Worm (Caenorhabditis elegans) whole organism, L2 larva: ENCODE results near the gene C56C10.4.
"Not testable (repeated sequence)": the region's sequence is repeated elsewhere in the genome, so short reads cannot be mapped to it uniquely, and the experiment has no call there.

Source experiments
- C34F6.9 ChIP-seq: fragments of 150-350 bp; optimal IDR thresholded peaks from 2 replicates; lab custom pipeline; 2014; ENCODE audit warnings: missing biosample characterization, missing genetic modification characterization
- F13H6.1 ChIP-seq: sonication (generic microtip); optimal IDR thresholded peaks from 2 replicates; lab custom pipeline; 2016; ENCODE audit warnings: missing genetic modification characterization, missing compliant biosample characterization
- R02D3.7 ChIP-seq: fragments of 150-350 bp; optimal IDR thresholded peaks from 2 replicates; lab custom pipeline; 2014; ENCODE audit warnings: missing biosample characterization, missing genetic modification characterization
- Y55F3AM.14 ChIP-seq: fragments of 200-800 bp; sonication (Bioruptor generic); optimal IDR thresholded peaks from 2 replicates; lab custom pipeline; 2018; ENCODE audit warnings: mild to moderate bottlenecking, missing genetic modification characterization, missing compliant biosample characterization
- crh-2 ChIP-seq: sonication (generic microtip); optimal IDR thresholded peaks from 2 replicates; lab custom pipeline; 2017; ENCODE audit warnings: missing biosample characterization, missing genetic modification characterization
- elt-3 ChIP-seq: sonication (generic microtip); optimal IDR thresholded peaks from 2 replicates; lab custom pipeline; 2017; ENCODE audit warnings: missing biosample characterization, missing genetic modification characterization
- fos-1 ChIP-seq: fragments of 150-350 bp; optimal IDR thresholded peaks from 2 replicates; lab custom pipeline; 2014; ENCODE audit warnings: missing biosample characterization, missing genetic modification characterization
- gmeb-1 ChIP-seq: fragments of 150-350 bp; optimal IDR thresholded peaks from 2 replicates; lab custom pipeline; 2014; ENCODE audit warnings: missing biosample characterization, missing genetic modification characterization
- lin-11 ChIP-seq: fragments of 150-350 bp; sonication (generic microtip); optimal IDR thresholded peaks from 2 replicates; lab custom pipeline; 2014; ENCODE audit warnings: missing biosample characterization, missing genetic modification characterization, inconsistent platforms, mixed read lengths
- lin-13 ChIP-seq: fragments of 150-350 bp; optimal IDR thresholded peaks from 2 replicates; lab custom pipeline; 2014; ENCODE audit warnings: missing biosample characterization, missing genetic modification reagents, missing genetic modification characterization
- lin-39 ChIP-seq: fragments of 150-350 bp; optimal IDR thresholded peaks from 2 replicates; lab custom pipeline; 2014; ENCODE audit warnings: missing biosample characterization, missing genetic modification reagents, missing genetic modification characterization
- lsy-2 ChIP-seq, 2 experiments: fragments of 150-350 bp in 1 of 2; sonication (generic microtip) in 1 of 2; optimal IDR thresholded peaks; 2 replicates each; lab custom pipeline; 2014 to 2017; ENCODE audit warnings: missing biosample characterization in 2 of 2, missing genetic modification characterization in 2 of 2
- mab-5 ChIP-seq: fragments of 150-350 bp; optimal IDR thresholded peaks from 2 replicates; lab custom pipeline; 2014; ENCODE audit warnings: missing biosample characterization, missing genetic modification characterization
- mdl-1 ChIP-seq, 2 experiments: fragments of 150-350 bp in 1 of 2; sonication (generic microtip) in 1 of 2; optimal IDR thresholded peaks; 2 replicates each; lab custom pipeline; 2017; ENCODE audit warnings: missing biosample characterization in 2 of 2, missing genetic modification characterization in 2 of 2
- nhr-11 ChIP-seq: fragments of 150-350 bp; optimal IDR thresholded peaks from 2 replicates; lab custom pipeline; 2014; ENCODE audit warnings: missing biosample characterization, missing genetic modification characterization
- nhr-23 ChIP-seq: fragments of 150-350 bp; optimal IDR thresholded peaks from 2 replicates; lab custom pipeline; 2014; ENCODE audit warnings: missing biosample characterization, missing genetic modification reagents, missing genetic modification characterization
- nhr-237 ChIP-seq: fragments of 150-350 bp; optimal IDR thresholded peaks from 2 replicates; lab custom pipeline; 2014; ENCODE audit warnings: missing biosample characterization, missing genetic modification characterization
- nhr-25 ChIP-seq: fragments of 150-350 bp; sonication (generic microtip); optimal IDR thresholded peaks from 3 replicates; lab custom pipeline; 2014; ENCODE audit warnings: missing biosample characterization, missing genetic modification characterization
- nhr-6 ChIP-seq: fragments of 150-350 bp; optimal IDR thresholded peaks from 2 replicates; lab custom pipeline; 2014; ENCODE audit warnings: missing biosample characterization, missing genetic modification characterization
- nhr-77 ChIP-seq: fragments of 150-350 bp; optimal IDR thresholded peaks from 2 replicates; lab custom pipeline; 2014; ENCODE audit warnings: missing biosample characterization, missing genetic modification characterization
- peb-1 ChIP-seq: fragments of 150-350 bp; optimal IDR thresholded peaks from 2 replicates; lab custom pipeline; 2014; ENCODE audit warnings: missing biosample characterization, missing genetic modification characterization
- sma-9 ChIP-seq, 2 experiments: fragments of 150-350 bp in 1 of 2; sonication (generic microtip) in 1 of 2; optimal IDR thresholded peaks; 2 replicates each; lab custom pipeline; 2014 to 2016; ENCODE audit warnings: missing genetic modification characterization in 2 of 2, mild to moderate bottlenecking in 1 of 2, missing biosample characterization in 1 of 2, missing compliant biosample characterization in 1 of 2, missing genetic modification reagents in 1 of 2, moderate library complexity in 1 of 2
- snpc-4 ChIP-seq: fragments of 150-350 bp; optimal IDR thresholded peaks from 2 replicates; lab custom pipeline; 2014; ENCODE audit warnings: missing biosample characterization, missing genetic modification characterization
- zag-1 ChIP-seq: fragments of 150-350 bp; optimal IDR thresholded peaks from 2 replicates; lab custom pipeline; 2014; ENCODE audit warnings: missing biosample characterization, missing genetic modification characterization

C56C10.4 gene

DNA sequence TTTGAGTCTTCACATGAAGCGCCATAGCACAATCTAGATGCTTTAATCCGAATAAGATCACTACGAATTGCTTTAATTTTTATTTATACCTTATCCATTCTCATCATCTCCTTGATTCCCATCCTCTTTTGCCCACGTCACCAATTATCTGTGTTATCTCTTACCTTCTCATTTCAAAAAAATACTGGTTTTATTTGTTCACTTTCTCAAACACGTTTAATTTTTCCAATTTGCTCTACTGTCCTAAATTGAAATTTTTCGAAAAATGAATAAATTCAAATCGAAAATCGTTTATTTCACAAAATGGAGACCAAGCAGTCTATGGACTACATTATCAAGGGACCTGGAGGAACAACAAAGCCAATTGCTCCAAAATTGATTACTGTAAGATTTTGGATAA, 39.0 kb downstream of the C56C10.4 start, which contains the start of gene F54H5.3:
F54H5.3 (plus strand) TSS at position 301 of the 400 bp plus-strand sequence.
- TF ChIP-seq mdl-1 (tag; optimal IDR thresholded peaks at IDR 0.05; lab: Kevin White, UChicago) = no peak
- no peak for TF ChIP-seq lin-13
- no peak for TF ChIP-seq F13H6.1
- TF ChIP-seq mab-5 (tag; lab: Kevin White, UChicago) = no peak
- no peak for TF ChIP-seq crh-2 (tag; lab: Kevin White, UChicago)
- TF ChIP-seq snpc-4 (tag; lab: Kevin White, UChicago) = no peak

DNA sequence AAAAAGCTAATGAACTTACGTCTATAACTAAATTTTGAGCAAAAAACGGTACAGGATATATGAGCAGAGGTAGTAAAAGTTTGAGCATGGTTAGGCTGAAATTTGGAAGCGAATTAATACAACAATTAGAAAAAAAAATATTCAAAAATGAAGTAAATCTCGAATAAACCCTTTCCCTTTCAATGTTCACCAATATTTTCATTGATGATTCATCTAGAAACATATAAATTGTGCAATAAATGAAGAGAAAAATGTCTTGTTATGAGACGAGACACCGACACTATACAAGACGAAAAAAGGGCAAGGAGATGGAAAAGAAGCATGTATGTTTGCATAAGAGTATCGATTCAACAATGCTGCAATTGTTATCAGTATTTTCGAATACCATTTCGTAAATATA, 42.4 kb downstream of the C56C10.4 start, which contains the start of gene F54H5.14:
F54H5.14 (minus strand) TSS at position 101 of the 400 bp plus-strand sequence.
- TF ChIP-seq elt-3 (tag; lab: Kevin White, UChicago) (no peak), fos-1 (tag; lab: Kevin White, UChicago) (peak; percentile 0)

DNA sequence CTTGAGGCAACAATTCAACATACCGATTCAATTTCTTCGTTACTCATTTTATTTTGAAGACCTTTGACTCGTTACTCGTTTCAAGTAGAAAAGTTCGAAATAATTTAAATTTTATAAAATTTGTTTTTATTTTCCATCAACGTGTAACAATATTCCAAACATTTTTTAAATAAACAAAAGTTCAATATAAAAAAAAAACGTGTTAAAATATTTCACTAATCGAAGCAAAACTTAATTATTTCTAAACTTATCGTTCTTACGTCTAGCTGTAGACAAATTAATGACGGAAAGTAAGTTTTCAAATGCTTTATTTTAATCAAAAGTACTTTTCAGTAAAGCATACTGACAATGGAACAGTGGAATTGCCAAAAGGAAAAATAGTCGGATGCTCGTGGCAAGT, 44.3 kb downstream of the C56C10.4 start, which contains the start of the genes F54H5.5 and F54H5.2:
F54H5.5 (minus strand) TSS at position 101 of the 400 bp plus-strand sequence.
F54H5.2 (plus strand) TSS at position 303 of the 400 bp plus-strand sequence.
- TF ChIP-seq elt-3 (tag; lab: Kevin White, UChicago); zag-1; lin-13: not testable (repeated sequence)

DNA sequence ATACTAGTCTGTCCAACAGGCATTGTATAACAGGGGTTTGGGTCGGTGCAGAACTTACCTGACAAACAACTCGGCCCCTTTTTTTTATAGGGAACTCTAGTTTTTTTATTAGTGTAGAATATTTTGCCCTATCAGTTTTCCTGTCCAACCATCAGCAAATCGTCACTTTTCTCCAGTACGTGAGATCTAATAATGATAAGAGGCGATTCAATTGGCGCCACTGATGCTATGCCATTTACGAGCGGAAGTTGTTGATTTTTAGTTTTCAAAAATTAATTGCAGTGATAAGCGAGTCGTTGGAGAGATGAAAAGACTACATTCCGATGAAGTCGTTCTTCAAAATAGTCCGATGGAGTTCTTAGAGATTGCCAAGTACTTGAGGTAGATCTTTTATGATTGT, 45.5 kb downstream of the C56C10.4 start:
- TF ChIP-seq peb-1 (tag; lab: Kevin White, UChicago) (no peak), lin-11 (tag; lab: Kevin White, UChicago) (no peak), crh-2 (tag; lab: Kevin White, UChicago) (no peak), sma-9 (GFP tag; optimal IDR thresholded peaks at IDR 0.05; lab: Kevin White, UChicago) (peak; percentile 20), sma-9 (tag; optimal IDR thresholded peaks at IDR 0.05; lab: Kevin White, UChicago) (no peak), lsy-2 (tag; optimal IDR thresholded peaks at IDR 0.05; lab: Kevin White, UChicago) (no peak), Y55F3AM.14 (no peak), nhr-23 (no peak), C34F6.9 (no peak), fos-1 (tag; lab: Kevin White, UChicago) (peak; percentile 84), F13H6.1 (no peak), zag-1 (no peak), R02D3.7 (no peak), nhr-77 (tag; lab: Kevin White, UChicago) (no peak)

DNA sequence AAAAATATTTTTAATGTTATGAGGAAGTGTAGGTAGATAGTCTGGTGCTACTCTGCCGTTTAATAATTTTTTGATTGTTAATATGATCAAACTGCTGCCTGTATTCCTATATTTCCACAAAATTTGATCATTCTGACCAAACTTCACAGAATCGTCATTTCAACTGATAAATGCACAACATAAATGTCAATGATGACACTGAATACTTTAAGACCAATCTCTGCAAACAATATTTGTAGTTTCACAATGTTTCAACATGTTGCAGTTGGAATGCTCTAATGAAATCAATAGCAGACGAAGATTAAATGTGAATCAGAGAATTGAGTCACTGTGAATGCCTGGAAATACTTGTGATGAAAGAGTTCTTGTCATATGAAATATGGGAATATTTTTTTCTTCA, 46.9 kb downstream of the C56C10.4 start:
- TF ChIP-seq nhr-11 (tag; lab: Kevin White, UChicago) = no peak
- TF ChIP-seq fos-1 (tag; lab: Kevin White, UChicago) = peak; percentile 71

DNA sequence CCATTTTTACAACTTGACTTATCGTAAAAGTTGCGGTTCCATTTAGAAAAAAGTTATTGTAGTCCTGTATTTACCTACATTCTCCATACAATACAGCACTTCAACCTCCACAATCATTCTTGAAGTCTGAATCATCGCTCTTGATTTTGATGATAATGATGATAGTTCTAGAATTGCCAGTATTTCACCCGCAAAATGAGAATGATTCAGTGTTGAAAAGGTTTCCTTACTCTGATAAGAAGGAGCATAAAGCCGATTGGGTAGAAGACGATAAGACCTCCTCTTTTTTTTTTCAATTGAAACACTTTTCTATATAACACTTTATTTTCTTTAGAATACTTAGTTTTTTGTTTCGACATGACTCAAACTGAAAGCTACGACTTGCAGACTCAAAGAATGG, 48.0 kb downstream of the C56C10.4 start, which contains the start of gene T19D12.4:
T19D12.4 (plus strand) TSS at position 295 of the 400 bp plus-strand sequence.
- TF ChIP-seq nhr-25 (no peak), elt-3 (tag; lab: Kevin White, UChicago) (no peak), nhr-237 (no peak), fos-1 (tag; lab: Kevin White, UChicago) (peak; percentile 91)

DNA sequence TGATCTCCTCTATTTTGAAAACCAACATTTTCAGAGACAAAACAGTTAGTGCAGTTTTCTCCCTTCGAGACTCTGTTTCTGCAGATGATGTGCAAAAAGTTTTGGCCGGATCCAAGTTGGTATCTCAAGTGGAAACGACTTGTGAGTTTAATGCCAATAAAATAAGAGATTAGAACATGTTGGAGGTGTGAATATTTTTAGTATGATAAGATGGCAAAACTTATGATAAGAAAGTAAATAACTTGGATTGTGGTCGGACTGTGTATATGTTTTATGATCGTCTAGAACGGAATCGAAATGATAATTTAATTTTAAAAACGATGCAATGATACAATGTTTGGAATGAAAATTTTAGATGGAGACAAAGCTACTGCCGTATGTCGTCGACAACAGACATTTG, 49.1 kb downstream of the C56C10.4 start:
- TF ChIP-seq crh-2 (tag; lab: Kevin White, UChicago) = no peak
- TF ChIP-seq C34F6.9 = no peak
- TF ChIP-seq nhr-6 (tag; lab: Kevin White, UChicago) = no peak
- no peak for TF ChIP-seq gmeb-1 (tag; lab: Kevin White, UChicago)
- TF ChIP-seq lin-39 = no peak
